Fruit fly (Drosophila melanogaster): Measurements from ENCODE around the gene mthl10.

mthl10 gene

DNA sequence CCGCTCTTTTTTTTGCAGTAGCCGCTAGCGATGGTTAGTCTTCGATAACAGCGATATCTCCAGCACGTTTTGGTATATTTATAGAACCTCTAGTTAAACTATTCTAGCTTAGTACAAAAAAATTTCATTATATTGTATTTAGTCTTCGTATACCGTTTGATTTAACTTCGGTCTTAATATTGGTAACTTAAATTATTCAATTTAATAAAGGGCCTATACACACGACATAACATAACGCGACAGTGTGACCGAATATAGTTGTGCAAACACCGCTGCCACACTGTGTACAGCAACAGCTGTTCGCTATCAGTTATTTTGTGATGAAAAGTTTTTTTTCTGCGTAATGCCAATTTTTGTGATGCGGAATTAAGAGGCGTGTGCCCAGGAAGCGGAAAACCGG, 18.5 kb upstream of the mthl10 start, which contains the start of the genes Cdc5 and CG1233 (continued):
- TF ChIP-seq Dbx (GFP tag; IDR thresholded peaks at IDR 0.05) = peak; percentile 57; the same call in 2 of the 3 replicates
- no peak for TF ChIP-seq crc (GFP tag; optimal IDR thresholded peaks at IDR 0.05)
- peak; percentile 26 for TF ChIP-seq CG33557 (GFP tag; optimal IDR thresholded peaks at IDR 0.05)
- TF ChIP-seq CG31365 (tag; optimal IDR thresholded peaks at IDR 0.05) = no peak
- TF ChIP-seq CG30403 (GFP tag; optimal IDR thresholded peaks at IDR 0.05) = no peak
- no peak for TF ChIP-seq Fer1 (GFP tag; optimal IDR thresholded peaks at IDR 0.05)
- no peak for TF ChIP-seq Mrtf (GFP tag; IDR thresholded peaks at IDR 0.05)
- TF ChIP-seq rib (GFP tag; IDR thresholded peaks at IDR 0.05) = 0 out of 2 replicates have a peak, but pooled peaks have one; percentile 16
- TF ChIP-seq Stat92E (GFP tag; optimal IDR thresholded peaks at IDR 0.05) = no peak
- TF ChIP-seq CG1792 (GFP tag; optimal IDR thresholded peaks at IDR 0.05) = peak; percentile 81
- no peak for TF ChIP-seq CG17802 (tag; optimal IDR thresholded peaks at IDR 0.05)
- TF ChIP-seq CG16779 (GFP tag; IDR thresholded peaks at IDR 0.05) = no peak
- TF ChIP-seq HmgZ (tag; optimal IDR thresholded peaks at IDR 0.05) = peak; percentile 54
- no peak for TF ChIP-seq C15 (GFP tag; IDR thresholded peaks at IDR 0.05)
- TF ChIP-seq CG6689 (GFP tag; IDR thresholded peaks at IDR 0.05) = no peak
- no peak for TF ChIP-seq CG42726 (GFP tag; IDR thresholded peaks at IDR 0.05; ENCODE audit: partially characterized antibody)
- peak; percentile 59; the same call in 1 of the 2 replicates for TF ChIP-seq Xrp1 (GFP tag; IDR thresholded peaks at IDR 0.05)
- no peak for TF ChIP-seq ap (GFP tag; IDR thresholded peaks at IDR 0.05)
- TF ChIP-seq ftz-f1 (GFP tag; optimal IDR thresholded peaks at IDR 0.05) = peak; percentile 40
- no peak for TF ChIP-seq cg (GFP tag; optimal IDR thresholded peaks at IDR 0.05)
- no peak for TF ChIP-seq CG8478 (optimal IDR thresholded peaks at IDR 0.05)
- no peak for TF ChIP-seq CG18619 (GFP tag; optimal IDR thresholded peaks at IDR 0.05)
- TF ChIP-seq pzg (GFP tag; optimal IDR thresholded peaks at IDR 0.05) = peak; percentile 85
- TF ChIP-seq chn (GFP tag; optimal IDR thresholded peaks at IDR 0.05) = peak; percentile 5
- no peak for TF ChIP-seq az2 (GFP tag; optimal IDR thresholded peaks at IDR 0.05)
- no peak for TF ChIP-seq fd96Cb (tag; optimal IDR thresholded peaks at IDR 0.05)
- TF ChIP-seq Oli (tag; optimal IDR thresholded peaks at IDR 0.05) = no peak
- TF ChIP-seq vvl (GFP tag; IDR thresholded peaks at IDR 0.05) = peak; percentile 69
- no peak for TF ChIP-seq tap (tag; optimal IDR thresholded peaks at IDR 0.05)
- TF ChIP-seq tio (GFP tag; optimal IDR thresholded peaks at IDR 0.05) = no peak
- peak; percentile 34 for TF ChIP-seq shn (GFP tag; optimal IDR thresholded peaks at IDR 0.05)
- no peak for TF ChIP-seq HHEX (GFP tag; optimal IDR thresholded peaks at IDR 0.05)
- no peak for TF ChIP-seq CG10321 (GFP tag; IDR thresholded peaks at IDR 0.05)
- peak; percentile 78 for TF ChIP-seq nmo (GFP tag; optimal IDR thresholded peaks at IDR 0.05)
- no peak for TF ChIP-seq Meics (GFP tag; optimal IDR thresholded peaks at IDR 0.05)
- no peak for TF ChIP-seq CG10147 (GFP tag; optimal IDR thresholded peaks at IDR 0.05)
- TF ChIP-seq Sox102F (GFP tag; optimal IDR thresholded peaks at IDR 0.05) = no peak
- TF ChIP-seq otp (GFP tag; IDR thresholded peaks at IDR 0.05) = no peak
- TF ChIP-seq crol (GFP tag; IDR thresholded peaks at IDR 0.05) = no peak
- no peak for TF ChIP-seq dimm (GFP tag; IDR thresholded peaks at IDR 0.05)
- TF ChIP-seq CG14965 (GFP tag; optimal IDR thresholded peaks at IDR 0.05; ENCODE audit: borderline replicate concordance) = no peak
- TF ChIP-seq caup (GFP tag; optimal IDR thresholded peaks at IDR 0.05; ENCODE audit: severe bottlenecking) = no peak
- peak; percentile 93 for TF ChIP-seq sqz (GFP tag; optimal IDR thresholded peaks at IDR 0.05)
- TF ChIP-seq CG34376 (GFP tag; optimal IDR thresholded peaks at IDR 0.05) = peak; percentile 8
- no peak for TF ChIP-seq CG18262 (tag; optimal IDR thresholded peaks at IDR 0.05)
- TF ChIP-seq CG34224 (GFP tag; IDR thresholded peaks at IDR 0.05; ENCODE audit: partially characterized antibody) = peak; percentile 62; the same call in 2 of the 3 replicates
- no peak for TF ChIP-seq Nf-YC (tag; optimal IDR thresholded peaks at IDR 0.05)
- peak; percentile 35 for TF ChIP-seq CHES-1-like (GFP tag; optimal IDR thresholded peaks at IDR 0.05)
- TF ChIP-seq CG4707 (GFP tag; optimal IDR thresholded peaks at IDR 0.05) = no peak
- no peak for TF ChIP-seq cas (GFP tag; IDR thresholded peaks at IDR 0.05)
- no peak for TF ChIP-seq org-1 (GFP tag; optimal IDR thresholded peaks at IDR 0.05)
